Worm (Caenorhabditis elegans) whole organism, young adult: ENCODE results near the gene idpp-13.

Experiments
- B0261.1 ChIP-seq: sonication (generic microtip); optimal IDR thresholded peaks from 2 replicates; lab custom pipeline; 2016; ENCODE audit warnings: mild to moderate bottlenecking, missing genetic modification characterization, moderate library complexity, missing compliant biosample characterization
- D2030.7 ChIP-seq: fragments of 200-800 bp; sonication (Bioruptor generic); IDR thresholded peaks from 2 replicates; pipeline ENCODE4 v1.3.6; 2022; ENCODE audit warnings: missing genetic modification reagents, missing genetic modification characterization, missing compliant biosample characterization
- F37B4.10 ChIP-seq: fragments of 200-800 bp; sonication (Bioruptor generic); IDR thresholded peaks from 2 replicates; pipeline ENCODE4 v1.3.6; 2022; ENCODE audit warnings: missing genetic modification characterization, missing compliant biosample characterization
- F57C9.4 ChIP-seq: sonication (generic microtip); optimal IDR thresholded peaks from 2 replicates; lab custom pipeline; 2017; ENCODE audit warnings: mild to moderate bottlenecking, missing genetic modification characterization, missing compliant biosample characterization
- T07F8.4 ChIP-seq: sonication (generic microtip); optimal IDR thresholded peaks from 2 replicates; lab custom pipeline; 2016; ENCODE audit warnings: mild to moderate bottlenecking, missing genetic modification characterization, moderate library complexity, missing compliant biosample characterization
- T26A5.8 ChIP-seq: sonication (generic microtip); optimal IDR thresholded peaks from 2 replicates; lab custom pipeline; 2016; ENCODE audit warnings: missing genetic modification characterization, missing compliant biosample characterization
- aptf-3 ChIP-seq: fragments of 200-800 bp; sonication (Bioruptor generic); IDR thresholded peaks from 2 replicates; pipeline ENCODE4 v1.3.6; 2022; ENCODE audit warnings: missing genetic modification characterization, missing compliant biosample characterization
- attf-3 ChIP-seq: fragments of 200-800 bp; sonication (Bioruptor generic); conservative IDR thresholded peaks from 2 replicates; pipeline ENCODE4 v1.3.6; 2022; ENCODE audit warnings: missing genetic modification reagents, missing genetic modification characterization, missing compliant biosample characterization
- attf-5 ChIP-seq: fragments of 200-800 bp; sonication (Bioruptor generic); optimal IDR thresholded peaks from 2 replicates; lab custom pipeline; 2018; ENCODE audit warnings: mild to moderate bottlenecking, missing genetic modification characterization, missing compliant biosample characterization
- bed-1 ChIP-seq: fragments of 200-800 bp; sonication (Bioruptor generic); IDR thresholded peaks from 2 replicates; pipeline ENCODE4 v1.3.6; 2022; ENCODE audit warnings: missing genetic modification reagents, missing genetic modification characterization, missing compliant biosample characterization
- ccch-3 ChIP-seq: fragments of 200-800 bp; sonication (Bioruptor generic); optimal IDR thresholded peaks from 2 replicates; lab custom pipeline; 2018; ENCODE audit warnings: mild to moderate bottlenecking, missing genetic modification characterization, missing compliant biosample characterization
- cebp-2 ChIP-seq: fragments of 200-800 bp; sonication (Bioruptor generic); IDR thresholded peaks from 2 replicates; pipeline ENCODE4 v1.3.6; 2022; ENCODE audit warnings: missing genetic modification characterization, missing compliant biosample characterization
- ceh-27 ChIP-seq: fragments of 200-800 bp; sonication (Bioruptor generic); optimal IDR thresholded peaks from 2 replicates; lab custom pipeline; 2018; ENCODE audit warnings: mild to moderate bottlenecking, missing genetic modification characterization, moderate library complexity, missing compliant biosample characterization
- ceh-79 ChIP-seq: sonication (generic microtip); optimal IDR thresholded peaks from 2 replicates; lab custom pipeline; 2017; ENCODE audit warnings: mild to moderate bottlenecking, missing genetic modification characterization, missing compliant biosample characterization
- dox-1 ChIP-seq: fragments of 200-800 bp; sonication (Bioruptor generic); IDR thresholded peaks from 2 replicates; pipeline ENCODE4 v1.3.6; 2022; ENCODE audit warnings: missing genetic modification reagents, missing genetic modification characterization, missing compliant biosample characterization
- egl-44 ChIP-seq: fragments of 200-800 bp; sonication (Bioruptor generic); IDR thresholded peaks from 2 replicates; pipeline ENCODE4 v1.3.6; 2022; ENCODE audit warnings: missing genetic modification reagents, missing genetic modification characterization, missing compliant biosample characterization
- ets-4 ChIP-seq: fragments of 200-800 bp; sonication (Bioruptor generic); optimal IDR thresholded peaks from 2 replicates; lab custom pipeline; 2018; ENCODE audit warnings: mild to moderate bottlenecking, missing genetic modification characterization, missing compliant biosample characterization
- fkh-3 ChIP-seq: sonication (generic microtip); optimal IDR thresholded peaks from 2 replicates; lab custom pipeline; 2016; ENCODE audit warnings: mild to moderate bottlenecking, missing genetic modification characterization, missing compliant biosample characterization
- hlh-26 ChIP-seq: fragments of 200-800 bp; sonication (Bioruptor generic); conservative IDR thresholded peaks from 2 replicates; pipeline ENCODE4 v1.3.6; 2022; ENCODE audit warnings: missing genetic modification reagents, missing genetic modification characterization, missing compliant biosample characterization
- hmg-1.2 ChIP-seq: fragments of 200-800 bp; sonication (Bioruptor generic); IDR thresholded peaks from 2 replicates; pipeline ENCODE4 v1.3.6; 2022; ENCODE audit warnings: missing genetic modification reagents, missing genetic modification characterization, missing compliant biosample characterization
- hsf-1 ChIP-seq: fragments of 200-800 bp; sonication (Bioruptor generic); IDR thresholded peaks from 2 replicates; pipeline ENCODE4 v1.3.6; 2022; ENCODE audit warnings: missing genetic modification reagents, missing genetic modification characterization, missing compliant biosample characterization
- lin-35 ChIP-seq, 3 experiments: fragments of 150-350 bp in 2 of 3; sonication (generic microtip) in 1 of 3; optimal IDR thresholded peaks; 2 replicates each; lab custom pipeline; 2014 to 2018; ENCODE audit warnings: missing biosample characterization in 3 of 3, missing genetic modification characterization in 3 of 3, missing genetic modification reagents in 3 of 3
- madf-6 ChIP-seq: fragments of 200-800 bp; sonication (Bioruptor generic); IDR thresholded peaks from 2 replicates; pipeline ENCODE4 v1.3.6; 2022; ENCODE audit warnings: missing genetic modification reagents, missing genetic modification characterization, missing compliant biosample characterization
- mcd-1 ChIP-seq: fragments of 200-800 bp; sonication (Bioruptor generic); IDR thresholded peaks from 2 replicates; pipeline ENCODE4 v1.3.6; 2022; ENCODE audit warnings: missing genetic modification reagents, missing genetic modification characterization, missing compliant biosample characterization
- mxl-1 ChIP-seq: sonication (generic microtip); optimal IDR thresholded peaks from 2 replicates; lab custom pipeline; 2016; ENCODE audit warnings: missing genetic modification characterization, missing compliant biosample characterization
- nfyb-1 ChIP-seq: fragments of 200-800 bp; sonication (Bioruptor generic); IDR thresholded peaks from 2 replicates; pipeline ENCODE4 v1.3.6; 2022; ENCODE audit warnings: missing genetic modification reagents, missing genetic modification characterization, missing compliant biosample characterization
- nhr-27 ChIP-seq: fragments of 200-800 bp; sonication (Bioruptor generic); optimal IDR thresholded peaks from 2 replicates; lab custom pipeline; 2018; ENCODE audit warnings: mild to moderate bottlenecking, missing genetic modification characterization, moderate library complexity, missing compliant biosample characterization
- nhr-80 ChIP-seq: sonication (generic microtip); optimal IDR thresholded peaks from 2 replicates; lab custom pipeline; 2016; ENCODE audit warnings: missing genetic modification characterization, missing compliant biosample characterization
- snpc-1.3 ChIP-seq: sonication (generic microtip); optimal IDR thresholded peaks from 2 replicates; lab custom pipeline; 2017; ENCODE audit warnings: missing genetic modification characterization, mild to moderate bottlenecking, missing compliant biosample characterization, antibody characterized with exemption, moderate library complexity, missing genotype, missing genetic modification reagents; ENCODE audit not compliant: insufficient read depth
- tbp1 ChIP-seq: fragments of 200-800 bp; sonication (Bioruptor generic); optimal IDR thresholded peaks from 2 replicates; lab custom pipeline; 2018; ENCODE audit warnings: mild to moderate bottlenecking, missing genetic modification characterization, missing compliant biosample characterization
- tbx-9 ChIP-seq: sonication (generic microtip); optimal IDR thresholded peaks from 2 replicates; lab custom pipeline; 2016; ENCODE audit warnings: borderline replicate concordance, missing genetic modification characterization, inconsistent platforms, missing compliant biosample characterization
- zim-3 ChIP-seq: sonication (generic microtip); optimal IDR thresholded peaks from 2 replicates; lab custom pipeline; 2017; ENCODE audit warnings: mild to moderate bottlenecking, missing genetic modification characterization, moderate library complexity, missing compliant biosample characterization
- ztf-25 ChIP-seq: fragments of 200-800 bp; sonication (Bioruptor generic); IDR thresholded peaks from 2 replicates; pipeline ENCODE4 v1.3.6; 2022; ENCODE audit warnings: missing genetic modification reagents, missing genetic modification characterization, missing compliant biosample characterization
- ztf-26 ChIP-seq: sonication (generic microtip); optimal IDR thresholded peaks from 2 replicates; lab custom pipeline; 2017; ENCODE audit warnings: missing genetic modification characterization, missing compliant biosample characterization
- ztf-3 ChIP-seq: fragments of 200-800 bp; sonication (Bioruptor generic); optimal IDR thresholded peaks from 2 replicates; lab custom pipeline; 2018; ENCODE audit warnings: mild to moderate bottlenecking, missing genetic modification characterization, missing compliant biosample characterization
- ztf-6 ChIP-seq: fragments of 200-800 bp; sonication (Bioruptor generic); IDR thresholded peaks from 2 replicates; pipeline ENCODE4 v1.3.6; 2022; ENCODE audit warnings: missing genetic modification reagents, missing genetic modification characterization, missing compliant biosample characterization

idpp-13 gene

DNA sequence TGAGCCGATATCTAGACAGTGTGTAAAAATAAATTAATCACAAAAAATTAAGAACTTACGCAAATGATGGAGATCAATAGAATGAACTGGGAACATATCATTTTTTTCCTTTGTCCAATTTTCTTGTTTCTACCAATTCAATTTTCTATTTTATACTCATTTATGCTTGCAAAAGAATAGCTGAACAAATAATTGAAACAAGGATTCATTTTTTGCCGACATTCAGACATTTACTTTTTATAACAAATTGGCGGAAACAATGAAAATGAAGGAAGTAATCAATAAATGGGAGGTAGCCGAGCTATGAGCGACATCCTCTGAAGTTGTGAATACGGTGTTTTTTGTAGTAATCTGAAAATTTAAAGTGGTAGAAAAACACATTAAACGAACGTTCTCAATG lies at the start of gene idpp-13:
Gene idpp-13 (minus strand): TSS at position 101 of the 400 bp plus-strand sequence.
- TF ChIP-seq nfyb-1 (GFP tag; lab: Robert Waterston, UW) (no peak), T07F8.4 (tag; lab: Kevin White, UChicago) (no peak), dox-1 (no peak), attf-5 (no peak), attf-3 (no peak), madf-6 (GFP tag; lab: Robert Waterston, UW) (no peak), hsf-1 (no peak), T26A5.8 (tag; lab: Kevin White, UChicago) (no peak), zim-3 (tag; lab: Kevin White, UChicago) (no peak), ztf-3 (GFP tag; lab: Kevin White, UChicago) (no peak), ccch-3 (no peak), ets-4 (no peak), F57C9.4 (no peak), lin-35 (GFP tag; optimal IDR thresholded peaks at IDR 0.05; lab: Kevin White, UChicago) (no peak)

DNA sequence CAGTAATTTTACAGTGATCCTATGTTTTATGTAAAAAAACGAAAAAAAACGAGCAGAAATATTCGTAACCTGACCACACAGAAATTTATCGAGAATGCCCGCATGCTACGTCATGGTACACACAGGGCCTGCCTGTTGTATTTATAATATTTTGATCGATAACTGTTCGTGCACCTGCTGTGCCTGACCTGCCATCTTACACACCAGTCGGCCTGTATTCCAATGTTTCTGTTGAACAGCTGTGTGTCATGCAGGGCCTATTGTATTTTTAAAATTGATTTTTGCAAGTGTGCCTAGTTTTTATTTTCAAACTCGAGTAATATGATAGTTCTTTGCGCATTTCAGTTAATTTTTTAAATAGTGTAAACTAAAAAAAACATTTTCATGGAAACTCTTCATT lies 49.5 kb upstream of the idpp-13 start:
- TF ChIP-seq aptf-3 (GFP tag; lab: Robert Waterston, UW) (no peak), F37B4.10 (GFP tag; lab: Robert Waterston, UW) (no peak), egl-44 (GFP tag; lab: Robert Waterston, UW) (no peak), snpc-1.3 (tag; lab: Kevin White, UChicago) (no peak), bed-1 (no peak)

DNA sequence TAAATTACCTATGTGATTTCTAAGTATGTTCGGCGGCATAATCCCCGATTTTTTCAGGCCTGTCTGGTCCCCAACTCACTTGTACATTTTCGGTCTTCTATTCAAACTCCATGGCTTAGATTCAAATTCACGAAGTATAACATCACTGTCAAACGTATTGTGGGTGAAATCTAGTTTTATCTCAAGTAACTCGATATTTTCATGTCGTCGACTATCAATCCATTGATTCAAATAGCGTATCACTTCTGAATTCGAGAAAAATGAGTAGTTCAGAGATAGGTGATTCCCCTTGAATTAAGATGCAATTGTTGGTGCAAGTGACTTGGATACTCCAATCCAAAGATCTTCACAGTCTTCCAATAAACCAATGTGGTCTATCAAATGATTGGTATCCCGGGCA lies 47.8 kb upstream of the idpp-13 start:
- TF ChIP-seq ztf-26 (tag; lab: Kevin White, UChicago) (no peak), ztf-6 (GFP tag; lab: Robert Waterston, UW) (no peak), mxl-1 (tag; lab: Kevin White, UChicago) (no peak), ceh-79 (tag; lab: Kevin White, UChicago) (no peak), tbp1 (GFP tag; lab: Kevin White, UChicago) (no peak), fkh-3 (tag; lab: Kevin White, UChicago) (no peak), ztf-25 (GFP tag; lab: Robert Waterston, UW) (no peak), D2030.7 (GFP tag; lab: Robert Waterston, UW) (no peak), hlh-26 (GFP tag; lab: Robert Waterston, UW) (no peak), cebp-2 (no peak), tbx-9 (tag; lab: Kevin White, UChicago) (no peak), ceh-27 (GFP tag; lab: Kevin White, UChicago) (no peak)
- TF ChIP-seq, all 124 proteins: peak for 0

DNA sequence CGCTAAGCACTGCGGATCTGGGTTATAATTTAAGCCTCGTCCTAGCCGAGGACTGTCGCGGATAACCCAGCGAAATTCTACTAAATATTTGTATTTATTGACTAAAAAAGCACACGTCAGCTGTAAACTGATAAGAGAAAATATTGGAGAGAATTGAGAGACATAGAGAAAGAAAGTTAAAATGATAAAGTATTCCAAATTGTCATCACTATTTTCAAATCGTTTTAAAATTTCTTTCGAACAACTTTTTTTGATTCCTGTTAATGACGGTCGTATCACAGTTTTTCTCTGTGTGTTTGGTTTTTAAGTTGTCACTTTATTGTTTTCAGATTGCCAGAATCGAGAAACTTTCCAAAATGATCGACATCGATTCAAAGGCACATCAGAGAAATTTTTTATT lies 45.2 kb upstream of the idpp-13 start, which contains the start of gene fbxa-51:
Gene fbxa-51 (plus strand): TSS at position 322 of the 400 bp plus-strand sequence.
- no peak for TF ChIP-seq mcd-1 (GFP tag; lab: Robert Waterston, UW)
- peak; percentile 40; the same call in 1 of the 2 replicates for TF ChIP-seq hmg-1.2 (GFP tag; lab: Robert Waterston, UW)
- no peak for TF ChIP-seq nhr-27 (tag; lab: Kevin White, UChicago)
- peak; percentile 66 for TF ChIP-seq nhr-80 (tag; lab: Kevin White, UChicago)
- TF ChIP-seq B0261.1 (tag; lab: Kevin White, UChicago): no peak
